Worm (Caenorhabditis elegans) whole organism, L3 larva: Measurements from ENCODE around the gene K02E11.3.

Experiments used
- R02D3.7 ChIP-seq: fragments of 150-350 bp; optimal IDR thresholded peaks from 2 replicates; lab custom pipeline; 2014; ENCODE audit warnings: missing biosample characterization, missing genetic modification characterization
- ZK546.5 ChIP-seq: sonication (generic microtip); optimal IDR thresholded peaks from 2 replicates; lab custom pipeline; 2017; ENCODE audit warnings: missing biosample characterization, missing genetic modification characterization
- aly-2 ChIP-seq: fragments of 150-350 bp; optimal IDR thresholded peaks from 2 replicates; lab custom pipeline; 2014; ENCODE audit warnings: missing biosample characterization, missing genetic modification characterization
- ama-1 ChIP-seq: fragments of 150-350 bp; optimal IDR thresholded peaks from 2 replicates; lab custom pipeline; 2018
- ceh-16 ChIP-seq: sonication (generic microtip); optimal IDR thresholded peaks from 2 replicates; lab custom pipeline; 2017; ENCODE audit warnings: missing biosample characterization, missing genetic modification characterization
- ceh-28 ChIP-seq: fragments of 150-350 bp; optimal IDR thresholded peaks from 2 replicates; lab custom pipeline; 2014; ENCODE audit warnings: missing biosample characterization, missing genetic modification reagents, missing genetic modification characterization
- ceh-82 ChIP-seq: fragments of 150-350 bp; optimal IDR thresholded peaks from 2 replicates; lab custom pipeline; 2014; ENCODE audit warnings: missing biosample characterization, missing genetic modification characterization
- ceh-9 ChIP-seq: sonication (generic microtip); optimal IDR thresholded peaks from 2 replicates; lab custom pipeline; 2018; ENCODE audit warnings: missing biosample characterization, missing genetic modification characterization
- egl-27 ChIP-seq: sonication (generic microtip); optimal IDR thresholded peaks from 4 replicates; lab custom pipeline; 2017; ENCODE audit warnings: missing biosample characterization, missing genetic modification reagents, missing genetic modification characterization
- elt-1 ChIP-seq: fragments of 150-350 bp; optimal IDR thresholded peaks from 2 replicates; lab custom pipeline; 2014; ENCODE audit warnings: missing biosample characterization, missing genetic modification characterization
- elt-2 ChIP-seq: sonication (generic microtip); optimal IDR thresholded peaks from 2 replicates; lab custom pipeline; 2016; ENCODE audit warnings: missing genetic modification reagents, mild to moderate bottlenecking, missing genetic modification characterization, missing compliant biosample characterization
- elt-3 ChIP-seq, 3 experiments: fragments of 150-350 bp in 1 of 3; sonication (generic microtip) in 2 of 3; optimal IDR thresholded peaks; 2 replicates in 2 of 3; 4 replicates in 1 of 3; lab custom pipeline; 2014 to 2017; ENCODE audit warnings: missing biosample characterization in 3 of 3, missing genetic modification characterization in 3 of 3
- eor-1 ChIP-seq, 2 experiments: fragments of 150-350 bp; optimal IDR thresholded peaks; 2 replicates each; lab custom pipeline; 2014 to 2018; ENCODE audit warnings: missing biosample characterization in 2 of 2, missing genetic modification characterization in 2 of 2
- fkh-10 ChIP-seq: sonication (generic microtip); optimal IDR thresholded peaks from 2 replicates; lab custom pipeline; 2017; ENCODE audit warnings: missing biosample characterization, missing genetic modification reagents, missing genetic modification characterization
- fos-1 ChIP-seq: fragments of 150-350 bp; optimal IDR thresholded peaks from 2 replicates; lab custom pipeline; 2014; ENCODE audit warnings: missing biosample characterization, missing genetic modification characterization
- jun-1 ChIP-seq: fragments of 150-350 bp; optimal IDR thresholded peaks from 2 replicates; lab custom pipeline; 2014; ENCODE audit warnings: missing biosample characterization, missing genetic modification reagents, missing genetic modification characterization
- lin-15B ChIP-seq: fragments of 150-350 bp; optimal IDR thresholded peaks from 2 replicates; lab custom pipeline; 2014; ENCODE audit warnings: missing biosample characterization, missing genetic modification characterization
- lin-39 ChIP-seq: fragments of 150-350 bp; optimal IDR thresholded peaks from 2 replicates; lab custom pipeline; 2018; ENCODE audit warnings: missing biosample characterization, missing genetic modification reagents, missing genetic modification characterization
- lsy-12 ChIP-seq: sonication (generic microtip); optimal IDR thresholded peaks from 2 replicates; lab custom pipeline; 2016; ENCODE audit warnings: mild to moderate bottlenecking, missing genetic modification characterization, missing compliant biosample characterization
- mdl-1 ChIP-seq: fragments of 150-350 bp; optimal IDR thresholded peaks from 2 replicates; lab custom pipeline; 2014; ENCODE audit warnings: missing biosample characterization, missing genetic modification characterization
- mml-1 ChIP-seq: fragments of 150-350 bp; sonication (generic microtip); optimal IDR thresholded peaks from 3 replicates; lab custom pipeline; 2014; ENCODE audit warnings: missing biosample characterization, missing genetic modification characterization
- nfya-1 ChIP-seq: sonication (generic microtip); optimal IDR thresholded peaks from 2 replicates; lab custom pipeline; 2017; ENCODE audit warnings: missing genetic modification characterization, mild to moderate bottlenecking, missing compliant biosample characterization, antibody characterized with exemption, moderate library complexity; ENCODE audit not compliant: insufficient read depth
- nhr-11 ChIP-seq: fragments of 150-350 bp; optimal IDR thresholded peaks from 2 replicates; lab custom pipeline; 2014; ENCODE audit warnings: missing biosample characterization, missing genetic modification characterization
- nhr-23 ChIP-seq: fragments of 150-350 bp; optimal IDR thresholded peaks from 2 replicates; lab custom pipeline; 2014; ENCODE audit warnings: missing biosample characterization, missing genetic modification reagents, missing genetic modification characterization
- nhr-237 ChIP-seq: fragments of 150-350 bp; optimal IDR thresholded peaks from 2 replicates; lab custom pipeline; 2014; ENCODE audit warnings: missing biosample characterization, missing genetic modification characterization
- nhr-25 ChIP-seq: sonication (generic microtip); optimal IDR thresholded peaks from 2 replicates; lab custom pipeline; 2017; ENCODE audit warnings: missing biosample characterization, missing genetic modification characterization
- nhr-43 ChIP-seq: sonication (generic microtip); optimal IDR thresholded peaks from 2 replicates; lab custom pipeline; 2016; ENCODE audit warnings: mild to moderate bottlenecking, missing genetic modification characterization, missing compliant biosample characterization; ENCODE audit not compliant: poor library complexity, severe bottlenecking
- nhr-76 ChIP-seq: fragments of 150-350 bp; sonication (generic microtip); optimal IDR thresholded peaks from 5 replicates; lab custom pipeline; 2014; ENCODE audit warnings: missing biosample characterization, missing genetic modification characterization
- nhr-77 ChIP-seq: fragments of 150-350 bp; optimal IDR thresholded peaks from 2 replicates; lab custom pipeline; 2014; ENCODE audit warnings: missing biosample characterization, missing genetic modification characterization
- pqm-1 ChIP-seq: fragments of 150-350 bp; optimal IDR thresholded peaks from 2 replicates; lab custom pipeline; 2017; ENCODE audit warnings: missing biosample characterization, missing genetic modification characterization, inconsistent platforms
- skn-1 ChIP-seq: fragments of 150-350 bp; optimal IDR thresholded peaks from 2 replicates; lab custom pipeline; 2014; ENCODE audit warnings: missing biosample characterization, missing genetic modification characterization
- snpc-4 ChIP-seq: fragments of 150-350 bp; optimal IDR thresholded peaks from 2 replicates; lab custom pipeline; 2014; ENCODE audit warnings: missing biosample characterization, missing genetic modification characterization
- unc-39 ChIP-seq: sonication (generic microtip); optimal IDR thresholded peaks from 4 replicates; lab custom pipeline; 2017; ENCODE audit warnings: missing biosample characterization, missing genetic modification characterization
- unc-62 ChIP-seq: fragments of 150-350 bp; sonication (generic microtip); optimal IDR thresholded peaks from 4 replicates; lab custom pipeline; 2014; ENCODE audit warnings: missing biosample characterization, missing genetic modification reagents, missing genetic modification characterization
- zag-1 ChIP-seq: fragments of 150-350 bp; optimal IDR thresholded peaks from 2 replicates; lab custom pipeline; 2014; ENCODE audit warnings: missing biosample characterization, missing genetic modification characterization
- ztf-11 ChIP-seq: fragments of 150-350 bp; optimal IDR thresholded peaks from 2 replicates; lab custom pipeline; 2014; ENCODE audit warnings: missing biosample characterization, missing genetic modification characterization
- ztf-4 ChIP-seq: fragments of 150-350 bp; optimal IDR thresholded peaks from 2 replicates; lab custom pipeline; 2014; ENCODE audit warnings: missing biosample characterization, missing genetic modification characterization

Gene K02E11.3

DNA sequence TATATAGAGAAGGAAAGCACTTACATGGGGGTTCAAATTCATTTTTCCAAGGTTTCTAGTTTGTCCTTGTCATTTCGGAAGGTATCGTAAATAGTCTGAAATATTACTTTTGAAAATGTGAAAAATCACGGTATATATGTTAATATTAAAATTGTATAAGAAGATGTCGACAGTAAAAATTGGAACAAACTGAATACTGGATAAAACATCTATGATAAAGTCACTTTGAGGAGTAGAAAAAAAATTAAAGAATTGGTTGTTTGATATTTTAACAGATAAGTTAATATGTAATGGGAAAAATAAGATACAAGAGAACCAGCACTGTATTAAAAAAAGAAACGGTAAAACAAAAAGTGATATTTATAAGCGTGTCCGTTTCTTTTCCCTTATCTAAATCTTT is 20.3 kb downstream of the K02E11.3 start, which contains the start of gene nep-21:
TSS of gene nep-21 (minus strand) at position 101 of the 400 bp plus-strand sequence.
- TF ChIP-seq nhr-11 (tag; lab: Kevin White, UChicago) (no peak), nhr-23 (tag; lab: Kevin White, UChicago) (no peak), unc-39 (tag; lab: Kevin White, UChicago) (no peak), lin-15B (tag; lab: Kevin White, UChicago) (no peak), mdl-1 (tag; lab: Kevin White, UChicago) (no peak), nhr-25 (tag; lab: Kevin White, UChicago) (no peak), fos-1 (tag; lab: Kevin White, UChicago) (no peak), nhr-43 (no peak), elt-2 (tag; lab: Kevin White, UChicago) (no peak), lin-39 (no peak), ztf-11 (no peak), nhr-77 (tag; lab: Kevin White, UChicago) (no peak), ceh-16 (tag; lab: Kevin White, UChicago) (no peak)

DNA sequence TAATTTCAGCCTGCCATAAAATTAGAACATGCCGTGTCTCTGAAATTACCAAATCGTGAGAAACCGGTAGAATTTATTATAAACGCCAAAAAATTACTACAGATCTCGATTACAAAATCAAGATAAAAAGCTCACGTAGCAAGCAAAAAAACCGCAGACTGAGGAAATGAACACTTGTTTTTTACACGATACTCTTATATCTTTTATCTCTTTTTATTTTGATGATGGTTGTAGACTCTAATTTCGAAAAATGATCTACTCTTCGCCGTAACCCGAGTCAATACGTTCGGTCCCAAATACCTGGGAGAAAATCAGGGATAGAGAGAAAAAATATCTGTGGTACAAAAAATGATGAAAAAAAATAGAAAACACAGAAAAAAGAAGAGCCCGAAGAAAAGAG is 23.5 kb downstream of the K02E11.3 start:
- TF ChIP-seq ztf-11 (no peak), nhr-43 (no peak), lsy-12 (tag; lab: Kevin White, UChicago) (no peak), zag-1 (tag; lab: Kevin White, UChicago) (no peak), elt-2 (tag; lab: Kevin White, UChicago) (no peak), aly-2 (tag; lab: Kevin White, UChicago) (no peak), nhr-237 (tag; lab: Kevin White, UChicago) (no peak), snpc-4 (tag; lab: Kevin White, UChicago) (no peak)
- TF ChIP-seq, all 47 proteins: peak for 0

DNA sequence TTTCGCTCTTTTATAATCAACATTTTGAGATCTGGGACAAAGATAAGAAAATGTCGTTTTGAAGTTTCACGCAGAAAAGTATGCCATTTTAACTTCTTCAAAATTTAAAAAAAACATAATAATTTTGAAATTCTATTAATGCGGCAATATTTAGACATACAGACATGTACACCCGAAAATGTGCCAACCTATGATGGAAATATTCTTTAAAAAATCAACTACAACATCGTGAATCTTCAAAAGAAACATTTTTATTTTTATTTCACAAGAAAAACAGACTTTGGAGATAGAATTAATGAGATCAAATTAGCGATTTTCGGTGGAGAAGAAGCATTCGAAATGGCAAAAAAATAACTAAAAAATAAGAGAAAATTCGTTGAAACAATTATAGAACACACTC is 31.6 kb downstream of the K02E11.3 start, which contains the start of gene T16A9.5:
TSS of gene T16A9.5 (minus strand) at position 101 of the 400 bp plus-strand sequence.
- TF ChIP-seq elt-3 (tag; optimal IDR thresholded peaks at IDR 0.05; lab: Kevin White, UChicago) (no peak), nfya-1 (tag; lab: Kevin White, UChicago) (no peak), nhr-43 (no peak), lin-15B (tag; lab: Kevin White, UChicago) (no peak), R02D3.7 (tag; lab: Kevin White, UChicago) (no peak), unc-62 (GFP tag; lab: Kevin White, UChicago) (no peak), fkh-10 (GFP tag; lab: Kevin White, UChicago) (no peak), nhr-76 (tag; lab: Kevin White, UChicago) (no peak), eor-1 (tag; optimal IDR thresholded peaks at IDR 0.05; lab: Kevin White, UChicago) (no peak), jun-1 (no peak), ztf-11 (no peak), ZK546.5 (tag; lab: Kevin White, UChicago) (no peak), ceh-28 (no peak), skn-1 (tag; lab: Kevin White, UChicago) (no peak)

DNA sequence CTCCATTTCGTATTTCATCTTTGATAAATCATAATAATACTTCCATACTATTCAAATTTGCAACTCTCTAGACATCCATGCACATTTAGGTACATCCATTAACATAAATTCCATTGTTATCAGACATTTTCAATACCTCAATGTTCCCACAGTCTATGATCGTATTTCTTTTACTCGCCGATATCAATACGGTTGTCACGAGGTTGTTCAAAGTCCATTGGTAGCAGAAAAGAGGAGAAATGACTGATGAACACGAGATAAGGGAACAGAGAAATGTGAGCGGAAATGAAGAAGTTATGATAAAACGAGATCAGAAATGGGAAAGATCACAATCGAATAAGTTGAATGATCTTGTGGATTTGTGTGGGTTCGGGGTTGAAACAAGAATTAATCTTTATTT is 33.8 kb downstream of the K02E11.3 start:
- TF ChIP-seq jun-1 (peak; percentile 52), ceh-9 (tag; lab: Kevin White, UChicago) (no peak), nhr-43 (peak; percentile 15), nhr-76 (tag; lab: Kevin White, UChicago) (no peak), pqm-1 (tag; lab: Kevin White, UChicago) (peak; percentile 77), lin-15B (tag; lab: Kevin White, UChicago) (no peak), nfya-1 (tag; lab: Kevin White, UChicago) (no peak), elt-3 (tag; optimal IDR thresholded peaks at IDR 0.05; lab: Kevin White, UChicago) (peak in 1 of 3 experiments; percentile 17), ama-1 (lab: Kevin White, UChicago) (no peak), elt-2 (tag; lab: Kevin White, UChicago) (peak; percentile 88), nhr-25 (tag; lab: Kevin White, UChicago) (peak; percentile 11)

DNA sequence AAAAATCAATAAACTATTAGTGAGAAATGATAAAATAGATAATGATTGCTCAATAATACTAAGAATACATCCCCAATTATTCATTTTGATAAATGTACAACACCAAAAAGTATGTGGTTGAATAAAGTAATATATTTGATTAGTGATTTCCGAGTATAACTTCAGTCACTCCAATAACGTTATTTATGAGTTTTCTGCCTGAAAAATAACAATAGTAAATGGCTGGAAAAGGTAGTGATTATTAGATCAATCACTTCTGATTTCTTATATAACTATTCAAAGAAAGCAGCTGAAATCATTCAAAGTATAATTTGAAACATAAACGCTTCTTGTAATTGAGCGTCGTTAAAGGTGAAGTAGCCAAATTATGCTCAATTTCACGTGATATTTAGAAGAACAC is 35.9 kb downstream of the K02E11.3 start, which contains the start of gene str-230:
TSS of gene str-230 (minus strand) at position 101 of the 400 bp plus-strand sequence.
- no peak for TF ChIP-seq elt-1 (tag; lab: Kevin White, UChicago)
- no peak for TF ChIP-seq ceh-16 (tag; lab: Kevin White, UChicago)
- TF ChIP-seq nhr-11 (tag; lab: Kevin White, UChicago): no peak
- TF ChIP-seq ceh-82: no peak
- TF ChIP-seq egl-27: no peak
- no peak for TF ChIP-seq mml-1 (tag; lab: Kevin White, UChicago)
- TF ChIP-seq ZK546.5 (tag; lab: Kevin White, UChicago): no peak
- no peak for TF ChIP-seq fos-1 (tag; lab: Kevin White, UChicago)
- TF ChIP-seq ztf-4 (tag; lab: Kevin White, UChicago): no peak
